Fruit fly (Drosophila melanogaster) whole organism, embryonic: Measurements from ENCODE around the gene barr.
A peak's percentile ranks its signal among the peaks of the same experiment; 100 is the strongest.

ENCODE experiments used
- Bdp1 ChIP-seq: fragments of 200-800 bp; sonication (Bioruptor generic); optimal IDR thresholded peaks from 3 replicates; lab custom pipeline; 2016; ENCODE audit warnings: missing biosample characterization, missing genetic modification characterization
- CG10979 ChIP-seq: fragments of 200-800 bp; sonication (Bioruptor generic); optimal IDR thresholded peaks from 2 replicates; lab custom pipeline; 2018; ENCODE audit warnings: missing biosample characterization, mild to moderate bottlenecking, missing genetic modification characterization, moderate library complexity
- CG15696 ChIP-seq: fragments of 200-800 bp; sonication (Bioruptor generic); optimal IDR thresholded peaks from 2 replicates; lab custom pipeline; 2019; ENCODE audit warnings: missing biosample characterization, mild to moderate bottlenecking, missing genetic modification characterization, moderate library complexity
- CG1602 ChIP-seq: fragments of 200-800 bp; sonication (Bioruptor generic); optimal IDR thresholded peaks from 3 replicates; lab custom pipeline; 2016; ENCODE audit warnings: missing biosample characterization, missing genetic modification characterization
- CG18262 ChIP-seq: fragments of 200-800 bp; optimal IDR thresholded peaks from 3 replicates; lab custom pipeline; 2019; ENCODE audit warnings: missing biosample characterization, mild to moderate bottlenecking, missing genetic modification characterization, moderate library complexity
- CG3163 ChIP-seq: fragments of 200-800 bp; sonication (Bioruptor generic); optimal IDR thresholded peaks from 3 replicates; lab custom pipeline; 2016; ENCODE audit warnings: missing biosample characterization, missing genetic modification characterization
- CG7357 ChIP-seq: fragments of 200-800 bp; sonication (Bioruptor generic); IDR thresholded peaks from 3 replicates; pipeline ENCODE4 v1.3.6; 2022; ENCODE audit warnings: missing biosample characterization, missing genetic modification characterization
- D19B ChIP-seq: fragments of 200-800 bp; sonication (Bioruptor generic); optimal IDR thresholded peaks from 2 replicates; lab custom pipeline; 2017; ENCODE audit warnings: missing biosample characterization, mild to moderate bottlenecking, missing genetic modification characterization
- Dp ChIP-seq: fragments of 200-800 bp; sonication (Bioruptor generic); optimal IDR thresholded peaks from 2 replicates; lab custom pipeline; 2018; ENCODE audit warnings: missing biosample characterization, mild to moderate bottlenecking, missing genetic modification characterization, moderate library complexity
- Gug ChIP-seq: fragments of 200-800 bp; sonication (Bioruptor generic); IDR thresholded peaks from 4 replicates; pipeline ENCODE4 v1.3.6; 2022; ENCODE audit warnings: missing biosample characterization, missing genetic modification characterization
- ara ChIP-seq: fragments of 200-800 bp; sonication (Bioruptor generic); IDR thresholded peaks from 2 replicates; pipeline ENCODE4 v1.3.6; 2022; ENCODE audit warnings: missing biosample characterization, missing genetic modification characterization
- br ChIP-seq: fragments of >200 bp; optimal IDR thresholded peaks from 2 replicates; lab custom pipeline; 2017
- grau ChIP-seq: fragments of 200-800 bp; optimal IDR thresholded peaks from 3 replicates; lab custom pipeline; 2019; ENCODE audit warnings: missing biosample characterization, mild to moderate bottlenecking, missing genetic modification characterization, moderate library complexity
- vvl ChIP-seq: fragments of 200-800 bp; sonication (Bioruptor generic); IDR thresholded peaks from 2 replicates; pipeline ENCODE4 v1.3.6; 2022; ENCODE audit warnings: missing biosample characterization, missing genetic modification characterization

dm6 chr2L:20097773-20098172 is 36.6 kb upstream of the barr start:
- TF ChIP-seq CG18262 (tag; lab: Kevin White, UChicago) (no peak), CG3163 (GFP tag; lab: Kevin White, UChicago) (no peak), grau (no peak), CG15696 (no peak), vvl (GFP tag; lab: Robert Waterston, UW) (no peak), D19B (GFP tag; lab: Kevin White, UChicago) (no peak), Bdp1 (GFP tag; lab: Kevin White, UChicago) (no peak), Gug (GFP tag; lab: Robert Waterston, UW) (no peak), Dp (GFP tag; lab: Kevin White, UChicago) (no peak), CG10979 (tag; lab: Kevin White, UChicago) (no peak), ara (GFP tag; lab: Robert Waterston, UW) (peak; percentile 9; the same call in 1 of the 2 replicates), CG1602 (GFP tag; lab: Kevin White, UChicago) (no peak), br (lab: Kevin White, UChicago) (no peak), CG7357 (GFP tag; lab: Robert Waterston, UW) (no peak)
